Fruit fly (Drosophila melanogaster) ovary, adult (tissue): ENCODE measurements around the gene Osi19.

Experiments
- CG17801 ChIP-seq: fragments of 200-800 bp; optimal IDR thresholded peaks from 2 replicates; lab custom pipeline; 2019; ENCODE audit warnings: missing biosample characterization, mild to moderate bottlenecking, missing genetic modification characterization, moderate library complexity; ENCODE audit not compliant: partially characterized antibody

Gene Osi19

DNA sequence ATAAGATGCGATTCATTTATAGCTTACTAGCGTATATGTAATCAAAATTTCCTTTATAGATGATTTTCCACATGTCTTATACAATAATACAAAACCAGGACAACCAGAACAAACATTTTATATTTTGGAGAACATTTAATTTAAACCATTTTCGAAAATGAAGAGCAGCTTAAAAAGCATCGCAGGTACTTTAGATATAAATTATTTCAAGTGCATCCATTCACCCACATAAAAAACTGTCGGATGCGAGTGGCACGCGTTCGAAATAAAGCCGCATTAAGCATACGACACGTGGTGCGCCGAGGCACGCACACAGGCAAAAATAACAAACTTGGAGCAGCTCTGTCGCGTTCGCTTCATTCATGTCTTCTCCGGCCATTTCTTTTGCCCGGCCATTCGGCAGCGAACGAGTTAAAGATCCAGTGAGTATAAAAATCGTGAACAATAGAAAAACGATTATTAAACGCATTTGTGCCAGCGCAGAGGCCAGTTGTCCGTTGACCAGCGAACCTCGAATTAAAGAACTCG lies at the start of gene Osi19:
Osi19 (plus strand) TSS at position 457 of the 528 bp plus-strand sequence.
- no peak for TF ChIP-seq CG17801 (GFP tag; lab: Kevin White, UChicago)

DNA sequence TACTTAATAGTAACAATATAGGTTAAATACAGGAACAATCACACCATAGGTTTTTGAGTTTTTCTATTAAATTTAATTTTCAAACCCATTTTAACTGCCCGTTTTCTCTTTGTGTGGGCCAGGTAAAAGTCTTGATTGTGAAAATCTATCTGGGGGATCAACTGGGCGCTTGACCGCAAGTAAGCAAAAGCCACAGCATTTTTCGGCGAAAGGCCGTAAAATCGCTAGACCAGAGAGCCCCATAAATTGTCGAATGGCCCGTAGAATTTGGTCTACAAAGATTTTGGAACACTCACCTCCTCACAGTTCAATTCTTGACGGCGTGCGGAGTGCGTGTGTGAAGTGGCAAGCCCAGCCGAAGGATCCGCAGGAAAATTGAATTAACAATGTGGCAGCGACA lies 47.7 kb upstream of the Osi19 start, which contains the start of gene CG15594:
CG15594 (plus strand) TSS at position 301 of the 400 bp plus-strand sequence.
- TF ChIP-seq CG17801 (GFP tag; lab: Kevin White, UChicago): no peak

DNA sequence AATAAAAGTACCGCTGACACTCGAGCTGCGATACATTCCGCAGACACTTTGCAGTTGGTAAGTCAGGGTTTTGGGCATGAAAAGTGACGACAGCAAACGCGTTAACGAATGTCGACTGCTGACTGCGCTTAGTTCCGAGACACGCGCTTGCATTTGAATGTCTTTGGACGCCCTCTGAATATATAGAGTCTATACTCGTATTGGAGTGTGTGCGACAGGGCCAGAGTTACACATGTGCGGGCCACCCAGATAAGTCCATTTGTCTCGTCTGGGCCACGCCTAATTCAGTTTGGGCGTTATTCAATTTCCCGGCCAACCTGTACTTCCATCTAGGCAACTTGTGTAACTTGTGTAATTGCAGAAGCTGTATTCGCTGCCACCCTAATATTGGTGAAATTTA lies 44.9 kb upstream of the Osi19 start:
- no peak for TF ChIP-seq CG17801 (GFP tag; lab: Kevin White, UChicago)

DNA sequence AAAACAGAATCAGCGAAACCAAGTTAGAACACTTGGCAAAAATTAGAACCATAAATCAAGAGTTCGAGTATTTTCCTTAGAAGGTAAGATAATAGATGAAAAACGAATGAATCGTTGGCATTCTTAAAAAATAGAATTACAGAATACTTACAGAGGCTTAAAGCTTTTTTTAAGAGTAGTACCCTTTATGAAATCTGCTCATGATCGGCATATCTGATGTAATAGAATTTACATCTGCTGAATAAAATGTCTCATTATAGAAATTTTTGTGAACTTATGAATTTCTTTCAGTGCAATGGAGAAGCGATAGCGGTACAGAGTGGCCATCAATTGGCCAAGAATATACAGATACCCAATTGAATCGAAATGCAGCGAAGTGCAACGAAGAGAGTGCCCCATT lies 43.7 kb upstream of the Osi19 start, which contains the start of gene Osi13:
Osi13 (plus strand) TSS at position 301 of the 400 bp plus-strand sequence.
- no peak for TF ChIP-seq CG17801 (GFP tag; lab: Kevin White, UChicago)

DNA sequence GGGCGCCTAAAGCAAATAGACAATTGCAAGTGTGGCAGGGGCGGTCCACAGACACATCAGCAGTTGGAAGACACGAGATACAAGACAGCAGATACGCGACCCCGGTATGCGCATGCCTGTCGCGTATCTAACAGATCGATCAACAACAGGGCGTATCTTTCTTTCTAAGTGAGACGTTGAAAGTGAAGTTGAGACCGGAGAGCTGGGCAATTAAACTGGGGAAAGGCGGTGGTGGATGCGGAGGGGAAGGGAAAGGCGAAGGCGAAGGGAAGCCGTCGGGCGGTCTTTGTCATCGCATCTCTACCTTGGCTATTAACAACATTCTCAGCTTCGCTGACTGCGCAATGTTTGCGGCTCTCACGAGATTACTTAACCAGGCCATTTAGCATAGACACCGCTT lies 41.1 kb upstream of the Osi19 start:
- no peak for TF ChIP-seq CG17801 (GFP tag; lab: Kevin White, UChicago)

DNA sequence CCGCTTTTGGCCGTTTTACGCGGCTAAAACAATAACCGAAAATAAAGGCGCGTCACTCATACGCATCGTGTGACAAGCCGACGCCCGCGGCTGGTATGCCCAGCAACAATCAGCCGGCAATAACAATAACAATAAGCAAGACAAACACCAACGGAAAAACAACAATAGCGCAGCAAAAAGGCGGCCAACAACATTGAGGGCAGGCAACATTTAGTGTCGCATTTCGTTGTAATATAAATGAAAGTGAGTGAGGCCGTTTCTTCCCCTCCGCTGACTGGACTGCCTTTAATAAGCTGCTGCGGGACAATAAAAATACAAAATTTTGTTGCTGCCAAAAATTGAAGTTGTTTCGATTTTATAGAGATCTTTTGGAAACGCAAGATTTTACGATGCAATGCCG lies 38.0 kb upstream of the Osi19 start:
- TF ChIP-seq CG17801 (GFP tag; lab: Kevin White, UChicago): no peak

DNA sequence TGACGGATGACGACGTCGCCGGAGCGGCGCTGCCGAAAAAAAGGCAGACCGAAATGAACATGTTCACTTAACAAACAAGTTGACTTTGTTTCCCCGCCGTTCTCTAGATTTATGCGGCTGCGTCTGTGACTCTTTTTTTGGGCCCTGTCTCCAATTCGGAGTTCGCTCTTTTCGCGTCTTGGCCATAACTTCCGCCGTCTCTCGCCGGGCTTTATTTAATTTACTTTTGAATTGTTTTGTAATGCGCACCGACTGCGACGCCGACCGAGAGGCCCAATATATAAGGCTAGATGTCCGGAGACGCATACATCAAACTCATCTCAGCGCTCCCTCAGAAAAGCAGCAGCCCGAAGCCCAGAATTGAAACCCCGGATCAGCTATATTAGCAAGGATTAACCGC lies 36.3 kb upstream of the Osi19 start, which contains the start of gene Osi14:
Osi14 (plus strand) TSS at position 301 of the 400 bp plus-strand sequence.
- TF ChIP-seq CG17801 (GFP tag; lab: Kevin White, UChicago): no peak

DNA sequence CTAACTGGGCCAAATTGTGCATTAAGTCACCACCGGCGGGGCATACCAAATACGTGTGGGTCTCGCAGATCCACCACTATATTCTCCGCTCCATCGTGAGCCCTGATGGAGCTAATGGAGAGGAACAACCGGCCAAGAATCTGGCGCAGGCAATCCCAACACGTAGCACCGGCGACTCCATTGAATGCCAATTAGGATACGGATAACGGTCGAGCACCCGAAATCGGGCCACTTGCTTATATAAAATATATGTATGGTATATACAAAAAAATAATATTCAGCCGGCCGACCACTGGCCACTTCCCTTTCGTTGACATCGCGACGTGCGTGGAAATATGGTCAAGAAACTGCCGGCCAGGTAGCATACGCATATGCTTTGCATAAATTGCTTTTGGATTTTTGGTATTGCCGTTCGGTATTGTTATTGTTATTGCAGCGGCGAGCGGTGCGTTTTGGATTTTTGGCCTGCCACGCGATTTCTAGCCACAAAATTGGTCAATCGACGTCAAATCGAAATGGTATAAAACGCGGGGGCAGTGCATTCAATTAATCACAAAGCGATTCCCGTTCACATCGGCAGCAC lies 33.8 kb upstream of the Osi19 start, which contains the start of gene Osi15:
Osi15 (plus strand) TSS at position 548 of the 583 bp plus-strand sequence.
- no peak for TF ChIP-seq CG17801 (GFP tag; lab: Kevin White, UChicago)

DNA sequence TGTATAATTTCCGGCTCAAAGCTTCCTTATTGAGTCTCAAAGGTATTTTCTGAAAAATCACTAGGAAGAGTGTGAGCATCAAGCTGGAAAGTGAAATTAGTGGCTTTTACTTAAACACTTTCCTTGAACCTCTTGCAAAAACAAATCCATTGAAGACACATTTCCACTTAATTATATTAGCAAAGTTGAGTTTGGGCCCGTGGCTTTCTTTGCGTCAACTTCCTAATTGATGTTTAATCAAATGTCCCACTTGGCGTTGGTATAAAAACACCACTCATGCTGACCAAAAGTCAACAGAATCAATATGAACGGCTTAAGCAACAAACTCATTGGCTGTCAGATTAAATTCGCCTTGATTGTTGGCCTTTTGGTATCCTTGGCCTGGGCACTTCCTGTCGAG lies 31.4 kb upstream of the Osi19 start, which contains the start of gene CG46396:
CG46396 (plus strand) TSS at position 301 of the 400 bp plus-strand sequence.
- no peak for TF ChIP-seq CG17801 (GFP tag; lab: Kevin White, UChicago)

DNA sequence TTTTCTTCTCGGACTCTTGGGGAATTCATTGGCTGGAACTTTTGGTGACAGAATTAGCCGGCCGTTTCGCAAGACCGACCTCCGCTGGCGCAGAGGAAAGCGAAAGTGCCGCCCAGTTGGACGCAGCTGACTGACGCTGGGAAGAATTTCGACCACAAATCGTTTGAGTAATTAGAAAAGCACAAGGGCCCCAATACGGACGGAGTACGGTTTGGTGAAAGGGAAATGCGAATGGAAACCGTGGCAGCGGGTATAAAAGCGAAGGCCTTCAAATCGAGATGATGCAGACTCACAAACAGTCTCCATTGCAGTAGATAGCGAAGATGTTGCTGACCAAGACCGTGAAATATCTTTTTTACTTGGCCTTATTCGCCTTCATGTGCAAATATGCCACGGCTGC lies 30.2 kb upstream of the Osi19 start, which contains the start of gene Osi16:
Osi16 (plus strand) TSS at position 301 of the 400 bp plus-strand sequence.
- no peak for TF ChIP-seq CG17801 (GFP tag; lab: Kevin White, UChicago)

DNA sequence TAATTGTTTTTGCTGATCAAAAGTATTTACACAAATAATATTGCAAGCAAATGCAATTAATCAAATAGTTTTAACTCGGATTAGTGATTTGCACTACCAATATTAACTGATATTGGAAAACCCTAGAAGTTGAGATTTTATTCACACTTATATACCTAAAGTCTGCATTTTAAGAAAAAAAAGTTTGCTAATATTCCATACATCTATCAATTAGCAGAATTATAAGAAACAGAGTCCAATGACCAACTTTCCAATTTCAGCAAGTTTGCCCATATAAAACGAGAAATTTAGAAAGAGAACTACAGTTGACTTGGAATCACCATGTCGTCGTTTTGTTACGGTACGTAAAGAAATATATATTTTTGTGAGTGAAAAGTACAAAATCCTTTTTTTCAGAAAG lies 28.6 kb upstream of the Osi19 start, which contains the start of gene CG46026:
CG46026 (plus strand) TSS at position 301 of the 400 bp plus-strand sequence.
- TF ChIP-seq CG17801 (GFP tag; lab: Kevin White, UChicago): no peak

DNA sequence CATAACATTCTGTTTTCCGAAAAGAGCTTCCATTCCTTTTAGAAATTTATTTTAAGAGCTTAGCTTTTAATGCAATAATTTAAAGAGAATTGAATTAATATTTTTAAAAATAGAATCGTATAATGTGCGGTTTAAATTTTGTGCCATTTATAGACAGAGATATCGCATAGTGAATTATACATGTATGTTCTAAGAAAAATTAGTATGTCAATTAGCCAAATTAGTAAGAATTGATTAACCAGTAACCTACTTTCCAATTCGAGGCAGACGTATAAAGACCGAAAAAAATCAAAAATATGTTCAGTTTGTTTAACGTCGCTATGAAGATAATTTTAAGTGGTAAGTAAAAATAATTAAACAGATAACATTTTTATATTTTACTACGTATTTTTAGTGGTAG lies 25.5 kb upstream of the Osi19 start, which contains the start of gene CG31560:
CG31560 (plus strand) TSS at position 301 of the 400 bp plus-strand sequence.
- no peak for TF ChIP-seq CG17801 (GFP tag; lab: Kevin White, UChicago)

DNA sequence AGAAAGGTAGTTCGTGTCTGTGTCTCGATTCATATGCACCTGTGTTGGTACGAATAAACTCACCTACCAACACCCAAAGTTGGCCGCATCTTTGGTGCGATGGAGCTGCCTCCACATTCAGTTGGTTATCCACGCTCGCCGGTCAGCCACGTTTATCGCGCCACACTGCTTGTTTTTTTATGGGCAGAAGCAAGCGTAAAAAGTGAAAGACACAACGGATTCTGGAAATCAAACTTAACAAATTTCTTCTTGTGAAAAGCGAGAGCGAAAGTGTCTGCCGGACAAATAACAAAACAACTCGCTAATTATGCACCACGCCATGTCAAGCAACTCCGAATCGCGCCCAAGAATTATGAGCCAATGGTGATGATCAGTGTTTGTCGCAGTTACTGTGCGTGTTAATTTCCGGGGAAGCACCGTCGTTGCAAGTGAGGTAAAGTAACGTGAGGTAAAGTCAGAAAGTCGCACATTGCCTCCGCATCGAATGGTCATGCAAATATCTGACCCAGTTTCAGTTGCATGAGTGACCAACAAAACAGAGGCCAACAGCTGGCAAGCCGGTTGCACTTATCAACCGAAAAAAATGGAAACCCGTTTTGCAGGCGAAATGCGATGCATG lies 23.4 kb upstream of the Osi19 start, which contains the start of gene Osi17:
Osi17 (plus strand) TSS at position 132 of the 619 bp plus-strand sequence.
- no peak for TF ChIP-seq CG17801 (GFP tag; lab: Kevin White, UChicago)

DNA sequence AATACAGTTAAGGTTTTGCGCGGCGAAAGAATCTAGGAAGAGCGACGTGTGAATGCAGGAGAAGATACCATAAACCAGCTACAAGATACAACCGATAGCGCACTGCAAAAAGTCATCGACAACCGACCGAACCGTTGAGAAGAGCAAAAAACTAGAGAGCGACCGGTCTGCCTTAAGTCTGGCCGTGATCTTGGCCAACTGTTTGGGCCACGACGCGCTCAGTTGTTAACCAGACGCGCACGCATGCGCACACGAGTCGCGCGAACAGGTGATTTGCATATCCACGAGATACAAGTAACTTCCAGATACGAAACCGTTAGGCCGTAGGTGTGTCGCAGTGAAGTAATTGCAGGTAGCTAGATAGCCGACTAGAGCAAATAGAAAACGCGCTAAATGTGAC lies 20.1 kb upstream of the Osi19 start:
- TF ChIP-seq CG17801 (GFP tag; lab: Kevin White, UChicago): no peak

DNA sequence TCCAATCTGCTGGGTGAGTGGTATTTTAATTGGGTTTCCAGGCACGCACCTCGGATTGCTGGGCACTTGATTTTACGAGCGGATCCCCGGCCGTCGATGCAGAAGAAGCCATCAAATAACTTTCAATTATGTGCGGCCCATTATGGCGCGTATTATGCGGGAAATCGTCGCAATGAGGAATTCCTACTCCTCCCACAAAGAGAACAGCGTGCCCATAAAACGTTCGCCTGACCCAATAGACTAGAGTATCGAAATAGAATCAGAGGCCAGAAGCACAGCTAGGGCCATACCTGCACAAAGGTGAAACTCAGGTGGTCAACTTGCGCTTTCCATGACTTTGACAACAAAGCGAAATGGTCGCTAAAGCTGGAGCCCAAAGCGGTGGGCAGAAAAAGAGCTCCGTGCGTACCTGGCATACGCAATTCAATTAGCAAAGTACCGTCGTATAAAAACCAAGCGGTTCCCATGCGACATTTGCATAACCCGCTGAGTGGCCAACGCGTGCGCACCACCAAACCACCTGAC lies 5.3 kb upstream of the Osi19 start, which contains the start of gene Osi18:
Osi18 (plus strand) TSS at position 475 of the 525 bp plus-strand sequence.
- no peak for TF ChIP-seq CG17801 (GFP tag; lab: Kevin White, UChicago)
